Worm (Caenorhabditis elegans) whole organism, mixed stage, embryonic: ENCODE results near the gene F07C3.9.
A peak's percentile ranks its signal among the peaks of the same experiment; 100 is the strongest.

Source experiments
- ceh-39 ChIP-seq: fragments of 150-350 bp; optimal IDR thresholded peaks from 2 replicates; lab custom pipeline; 2014; ENCODE audit warnings: missing biosample characterization, missing genetic modification characterization
- ces-1 ChIP-seq: fragments of 150-350 bp; optimal IDR thresholded peaks from 2 replicates; lab custom pipeline; 2014; ENCODE audit warnings: missing biosample characterization, missing genetic modification reagents, missing genetic modification characterization
- drap-1 ChIP-seq: fragments of 200-800 bp; sonication (Bioruptor generic); optimal IDR thresholded peaks from 3 replicates; lab custom pipeline; 2018; ENCODE audit warnings: mild to moderate bottlenecking, missing genetic modification characterization, missing compliant biosample characterization
- elt-1 ChIP-seq: sonication (generic microtip); optimal IDR thresholded peaks from 2 replicates; lab custom pipeline; 2017; ENCODE audit warnings: missing genetic modification characterization, mild to moderate bottlenecking, missing compliant biosample characterization, antibody characterized with exemption, moderate library complexity, borderline replicate concordance; ENCODE audit not compliant: insufficient read depth
- flh-1 ChIP-seq: fragments of 200-800 bp; sonication (Bioruptor generic); optimal IDR thresholded peaks from 2 replicates; lab custom pipeline; 2018; ENCODE audit warnings: mild to moderate bottlenecking, missing genetic modification characterization, moderate library complexity, missing compliant biosample characterization
- hlh-1 ChIP-seq: fragments of 150-350 bp; optimal IDR thresholded peaks from 2 replicates; lab custom pipeline; 2014; ENCODE audit warnings: missing biosample characterization, missing genetic modification reagents, missing genetic modification characterization
- lsy-2 ChIP-seq: fragments of 150-350 bp; optimal IDR thresholded peaks from 2 replicates; lab custom pipeline; 2014; ENCODE audit warnings: missing biosample characterization, missing genetic modification characterization
- mab-5 ChIP-seq: fragments of 150-350 bp; optimal IDR thresholded peaks from 2 replicates; lab custom pipeline; 2014; ENCODE audit warnings: missing biosample characterization, missing genetic modification characterization
- mep-1 ChIP-seq: fragments of 150-350 bp; optimal IDR thresholded peaks from 2 replicates; lab custom pipeline; 2017; ENCODE audit warnings: missing biosample characterization, missing genetic modification reagents, missing genetic modification characterization, inconsistent platforms
- mls-2 ChIP-seq: sonication (generic microtip); optimal IDR thresholded peaks from 2 replicates; lab custom pipeline; 2016; ENCODE audit warnings: mild to moderate bottlenecking, missing genetic modification characterization, moderate library complexity, missing compliant biosample characterization
- nhr-2 ChIP-seq: fragments of 150-350 bp; optimal IDR thresholded peaks from 2 replicates; lab custom pipeline; 2014; ENCODE audit warnings: missing biosample characterization, missing genetic modification characterization
- nhr-237 ChIP-seq: fragments of 150-350 bp; optimal IDR thresholded peaks from 2 replicates; lab custom pipeline; 2014; ENCODE audit warnings: missing biosample characterization, missing genetic modification characterization
- nhr-76 ChIP-seq: sonication (generic microtip); optimal IDR thresholded peaks from 2 replicates; lab custom pipeline; 2017; ENCODE audit warnings: missing biosample characterization, missing genetic modification characterization
- pha-4 ChIP-seq: fragments of 150-350 bp; optimal IDR thresholded peaks from 2 replicates; lab custom pipeline; 2018; ENCODE audit warnings: missing biosample characterization, missing genetic modification reagents, missing genetic modification characterization
- snpc-4 ChIP-seq: fragments of 150-350 bp; optimal IDR thresholded peaks from 2 replicates; lab custom pipeline; 2014; ENCODE audit warnings: missing biosample characterization, missing genetic modification characterization
- sptf-1 ChIP-seq: sonication (generic microtip); optimal IDR thresholded peaks from 2 replicates; lab custom pipeline; 2017; ENCODE audit warnings: mild to moderate bottlenecking, missing genetic modification characterization, moderate library complexity, missing compliant biosample characterization
- unc-120 ChIP-seq: sonication (generic microtip); optimal IDR thresholded peaks from 2 replicates; lab custom pipeline; 2017; ENCODE audit warnings: missing genetic modification characterization, missing compliant biosample characterization; ENCODE audit not compliant: poor library complexity, severe bottlenecking
- unc-39 ChIP-seq: fragments of 150-350 bp; optimal IDR thresholded peaks from 2 replicates; lab custom pipeline; 2014; ENCODE audit warnings: missing biosample characterization, missing genetic modification characterization

Gene F07C3.9

DNA sequence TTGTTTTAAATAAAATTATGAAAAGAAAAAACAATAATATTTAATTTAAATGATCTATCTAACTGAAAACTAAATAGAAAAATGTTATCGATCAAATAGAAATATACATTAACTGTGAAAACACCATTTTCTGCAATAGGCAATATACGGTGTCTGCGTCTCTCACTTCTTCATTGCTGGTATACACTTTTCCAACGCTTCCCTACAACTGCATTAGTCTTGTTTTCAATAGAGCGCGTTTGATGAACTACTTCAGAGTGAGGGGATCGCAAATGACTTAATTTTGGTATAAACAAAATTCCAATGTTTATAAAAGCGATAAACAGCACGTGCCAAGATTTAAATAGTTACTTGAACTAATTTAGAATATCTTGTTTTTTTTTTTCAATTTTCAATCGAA, 41.9 kb downstream of the F07C3.9 start:
- no peak for TF ChIP-seq elt-1
- peak; percentile 46 for TF ChIP-seq lsy-2 (tag; lab: Kevin White, UChicago)
- TF ChIP-seq ceh-39 (tag; lab: Kevin White, UChicago), result peak; percentile 40
- peak; percentile 27 for TF ChIP-seq mls-2 (tag; lab: Kevin White, UChicago)
- no peak for TF ChIP-seq snpc-4 (tag; lab: Kevin White, UChicago)
- peak; percentile 82 for TF ChIP-seq unc-120 (tag; lab: Kevin White, UChicago)
- TF ChIP-seq nhr-237 (tag; lab: Kevin White, UChicago), result peak; percentile 67
- TF ChIP-seq pha-4 (tag; lab: Kevin White, UChicago), result peak; percentile 74
- peak; percentile 98 for TF ChIP-seq ces-1
- TF ChIP-seq mep-1 (tag; lab: Kevin White, UChicago), result peak; percentile 76

DNA sequence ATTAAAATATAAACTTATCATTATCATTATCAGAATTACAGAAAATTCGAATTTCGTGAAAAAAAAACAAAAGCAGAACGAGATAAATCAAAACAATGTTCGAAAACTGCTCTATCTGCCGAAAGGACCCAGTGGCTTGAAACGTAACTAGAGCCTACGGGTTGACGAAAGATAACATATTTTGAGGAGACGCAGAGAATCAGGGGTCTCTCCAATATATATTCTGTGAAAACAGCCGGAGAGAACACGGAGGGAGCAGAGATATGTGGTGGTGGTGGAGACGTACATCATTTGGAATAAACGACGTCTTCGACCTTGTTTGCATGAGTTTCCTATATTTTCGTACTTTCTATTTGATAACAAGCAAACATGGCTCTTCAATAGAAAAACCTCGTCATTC, 45.6 kb downstream of the F07C3.9 start:
- TF ChIP-seq nhr-76 (tag; lab: Kevin White, UChicago) (no peak), hlh-1 (no peak), ces-1 (peak; percentile 32)
- TF ChIP-seq, all 35 proteins: peak for 1

DNA sequence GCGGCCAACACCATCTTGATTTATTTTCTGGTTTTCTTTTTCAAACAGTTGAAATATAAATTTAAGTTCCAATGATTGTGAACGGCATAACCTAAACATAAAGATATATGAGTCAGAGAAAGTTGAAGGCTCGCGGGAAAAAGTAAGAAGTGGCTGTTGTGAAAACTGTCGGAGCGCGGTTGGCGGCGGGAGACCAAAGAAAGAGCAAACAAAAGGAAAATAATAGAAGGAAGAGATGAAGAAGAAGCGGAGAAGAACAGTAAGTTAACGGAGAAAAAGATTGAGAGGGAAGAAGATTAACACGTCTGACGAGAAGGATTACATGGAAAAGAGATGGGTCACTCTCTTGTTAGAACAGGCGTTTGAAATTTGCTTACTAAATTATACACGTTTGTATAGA, 47.1 kb downstream of the F07C3.9 start, which contains the start of gene inx-10:
Gene inx-10 (minus strand): TSS at position 101 of the 400 bp plus-strand sequence.
- no peak for TF ChIP-seq unc-39 (tag; lab: Kevin White, UChicago)
- TF ChIP-seq nhr-2 (tag; lab: Kevin White, UChicago), result no peak
- no peak for TF ChIP-seq sptf-1 (tag; lab: Kevin White, UChicago)
- no peak for TF ChIP-seq drap-1 (GFP tag; lab: Kevin White, UChicago)
- no peak for TF ChIP-seq nhr-76 (tag; lab: Kevin White, UChicago)
- no peak for TF ChIP-seq mab-5 (tag; lab: Kevin White, UChicago)
- TF ChIP-seq pha-4 (tag; lab: Kevin White, UChicago), result no peak
- TF ChIP-seq lsy-2 (tag; lab: Kevin White, UChicago), result no peak
- no peak for TF ChIP-seq flh-1 (GFP tag; lab: Kevin White, UChicago)
- no peak for TF ChIP-seq elt-1
- no peak for TF ChIP-seq mls-2 (tag; lab: Kevin White, UChicago)
- TF ChIP-seq nhr-237 (tag; lab: Kevin White, UChicago), result no peak
- TF ChIP-seq, all 35 proteins: peak for 0
